Fruit fly (Drosophila melanogaster) whole organism, prepupa: ENCODE measurements around the gene PIG-H.

Experiments used
- Blimp-1 ChIP-seq: fragments of 200-800 bp; sonication (Bioruptor generic); optimal IDR thresholded peaks from 3 replicates; lab custom pipeline; 2017; ENCODE audit warnings: missing biosample characterization, missing genetic modification characterization, mild to moderate bottlenecking, moderate library complexity, missing genetic modification reagents
- CG10631 ChIP-seq: fragments of 200-800 bp; sonication (Bioruptor generic); optimal IDR thresholded peaks from 2 replicates; lab custom pipeline; 2016; ENCODE audit warnings: missing biosample characterization, missing genetic modification characterization
- CG10669 ChIP-seq: fragments of 200-800 bp; sonication (Bioruptor generic); optimal IDR thresholded peaks from 3 replicates; lab custom pipeline; 2018; ENCODE audit warnings: missing biosample characterization, mild to moderate bottlenecking, missing genetic modification characterization, moderate library complexity
- CG11294 ChIP-seq: fragments of 200-800 bp; sonication (Bioruptor generic); IDR thresholded peaks from 2 replicates; pipeline ENCODE4 v1.3.6; 2022; ENCODE audit warnings: missing biosample characterization, missing genetic modification characterization
- CG11762 ChIP-seq: fragments of 200-800 bp; sonication (Bioruptor generic); optimal IDR thresholded peaks from 3 replicates; lab custom pipeline; 2016; ENCODE audit warnings: missing biosample characterization, missing genetic modification characterization; ENCODE audit not compliant: insufficient read depth
- CG1621 ChIP-seq: fragments of 200-800 bp; sonication (Bioruptor generic); optimal IDR thresholded peaks from 3 replicates; lab custom pipeline; 2018; ENCODE audit warnings: missing biosample characterization, mild to moderate bottlenecking, missing genetic modification characterization
- CG16779 ChIP-seq: fragments of 200-800 bp; sonication (Bioruptor generic); optimal IDR thresholded peaks from 3 replicates; lab custom pipeline; 2017; ENCODE audit warnings: missing biosample characterization, mild to moderate bottlenecking, missing genetic modification characterization
- CG3032 ChIP-seq: fragments of 200-800 bp; optimal IDR thresholded peaks from 2 replicates; lab custom pipeline; 2019; ENCODE audit warnings: missing biosample characterization, mild to moderate bottlenecking, missing genetic modification characterization, moderate library complexity
- CG31627 ChIP-seq: fragments of 200-800 bp; sonication (Bioruptor generic); optimal IDR thresholded peaks from 3 replicates; lab custom pipeline; 2016; ENCODE audit warnings: missing biosample characterization, missing genetic modification characterization
- CG4318 ChIP-seq: fragments of 200-800 bp; sonication (Bioruptor generic); optimal IDR thresholded peaks from 3 replicates; lab custom pipeline; 2017; ENCODE audit warnings: missing biosample characterization, mild to moderate bottlenecking, missing genetic modification characterization
- CG6163 ChIP-seq: fragments of 200-800 bp; sonication (Bioruptor generic); IDR thresholded peaks from 3 replicates; pipeline ENCODE4 v1.3.6; 2022; ENCODE audit warnings: missing biosample characterization, missing genetic modification characterization
- CG6808 ChIP-seq: fragments of 200-800 bp; sonication (Bioruptor generic); optimal IDR thresholded peaks from 3 replicates; lab custom pipeline; 2017; ENCODE audit warnings: missing biosample characterization, missing genetic modification characterization, mild to moderate bottlenecking, moderate library complexity, missing genetic modification reagents
- CG7368 ChIP-seq: fragments of 200-800 bp; sonication (Bioruptor generic); optimal IDR thresholded peaks from 3 replicates; lab custom pipeline; 2016; ENCODE audit warnings: missing biosample characterization, missing genetic modification characterization
- CG8119 ChIP-seq: fragments of 200-800 bp; sonication (Bioruptor generic); IDR thresholded peaks from 3 replicates; pipeline ENCODE4 v1.3.6; 2022; ENCODE audit warnings: missing biosample characterization, missing genetic modification characterization
- CG8632 ChIP-seq: fragments of 200-800 bp; sonication (Bioruptor generic); optimal IDR thresholded peaks from 3 replicates; lab custom pipeline; 2016; ENCODE audit warnings: missing biosample characterization, missing genetic modification characterization
- CG9139 ChIP-seq: fragments of 200-800 bp; sonication (Bioruptor generic); optimal IDR thresholded peaks from 3 replicates; lab custom pipeline; 2017; ENCODE audit warnings: missing biosample characterization, mild to moderate bottlenecking, missing genetic modification characterization
- Eip75B ChIP-seq: fragments of 200-800 bp; sonication (Bioruptor generic); optimal IDR thresholded peaks from 3 replicates; lab custom pipeline; 2016; ENCODE audit warnings: missing biosample characterization, missing genetic modification characterization
- Eip93F ChIP-seq: fragments of 200-800 bp; sonication (Bioruptor generic); optimal IDR thresholded peaks from 2 replicates; lab custom pipeline; 2016; ENCODE audit warnings: missing biosample characterization, mild to moderate bottlenecking, missing genetic modification characterization
- Gug ChIP-seq: fragments of 200-800 bp; sonication (Bioruptor generic); IDR thresholded peaks from 2 replicates; pipeline ENCODE4 v1.3.6; 2022; ENCODE audit warnings: missing biosample characterization, missing genetic modification characterization
- Hr38 ChIP-seq: sonication (Bioruptor generic); optimal IDR thresholded peaks from 2 replicates; lab custom pipeline; 2016; ENCODE audit warnings: missing biosample characterization, missing genetic modification characterization
- Hr39 ChIP-seq: fragments of 200-800 bp; sonication (Bioruptor generic); optimal IDR thresholded peaks from 2 replicates; lab custom pipeline; 2016; ENCODE audit warnings: missing biosample characterization, missing genetic modification characterization
- Lpt ChIP-seq: fragments of 200-800 bp; sonication (Bioruptor generic); optimal IDR thresholded peaks from 3 replicates; lab custom pipeline; 2016; ENCODE audit warnings: missing biosample characterization, missing genetic modification characterization
- Met ChIP-seq: fragments of 200-800 bp; sonication (Bioruptor generic); optimal IDR thresholded peaks from 3 replicates; lab custom pipeline; 2016; ENCODE audit warnings: missing biosample characterization, missing genetic modification characterization
- OdsH ChIP-seq: fragments of 200-800 bp; sonication (Bioruptor generic); optimal IDR thresholded peaks from 3 replicates; lab custom pipeline; 2016; ENCODE audit warnings: missing biosample characterization, missing genetic modification characterization
- Smox ChIP-seq: fragments of 200-800 bp; sonication (Bioruptor generic); optimal IDR thresholded peaks from 3 replicates; lab custom pipeline; 2016; ENCODE audit warnings: missing biosample characterization, missing genetic modification characterization
- Sox14 ChIP-seq: fragments of 200-800 bp; sonication (Bioruptor generic); optimal IDR thresholded peaks from 3 replicates; lab custom pipeline; 2016; ENCODE audit warnings: missing biosample characterization, missing genetic modification characterization
- Sox15 ChIP-seq: fragments of 200-800 bp; sonication (Bioruptor generic); optimal IDR thresholded peaks from 3 replicates; lab custom pipeline; 2016; ENCODE audit warnings: missing biosample characterization, missing genetic modification characterization
- acj6 ChIP-seq: fragments of 200-800 bp; sonication (Bioruptor generic); optimal IDR thresholded peaks from 3 replicates; lab custom pipeline; 2016; ENCODE audit warnings: missing biosample characterization, missing genetic modification characterization
- cyc ChIP-seq: fragments of 200-800 bp; sonication (Bioruptor generic); optimal IDR thresholded peaks from 3 replicates; lab custom pipeline; 2016; ENCODE audit warnings: missing biosample characterization, missing genetic modification characterization
- dac ChIP-seq: fragments of 200-800 bp; sonication (Bioruptor generic); optimal IDR thresholded peaks from 2 replicates; lab custom pipeline; 2017; ENCODE audit warnings: missing biosample characterization, mild to moderate bottlenecking, missing genetic modification characterization
- dsx ChIP-seq: fragments of 200-800 bp; optimal IDR thresholded peaks from 3 replicates; lab custom pipeline; 2019; ENCODE audit warnings: missing biosample characterization, mild to moderate bottlenecking, missing genetic modification characterization, moderate library complexity; ENCODE audit not compliant: poor library complexity, severe bottlenecking
- eg ChIP-seq: fragments of 200-800 bp; sonication (Bioruptor generic); IDR thresholded peaks from 3 replicates; pipeline ENCODE4 v1.3.6; 2022; ENCODE audit warnings: missing biosample characterization, missing genetic modification characterization
- esn ChIP-seq: fragments of 200-800 bp; sonication (Bioruptor generic); optimal IDR thresholded peaks from 2 replicates; lab custom pipeline; 2016; ENCODE audit warnings: missing biosample characterization, mild to moderate bottlenecking, missing genetic modification characterization, moderate library complexity
- fd59A ChIP-seq: fragments of 200-800 bp; sonication (Bioruptor generic); optimal IDR thresholded peaks from 2 replicates; lab custom pipeline; 2017; ENCODE audit warnings: missing biosample characterization, mild to moderate bottlenecking, missing genetic modification characterization, missing genetic modification reagents
- fkh ChIP-seq: fragments of 200-800 bp; sonication (Bioruptor generic); optimal IDR thresholded peaks from 3 replicates; lab custom pipeline; 2017; ENCODE audit warnings: missing biosample characterization, mild to moderate bottlenecking, missing genetic modification characterization, moderate library complexity
- lz ChIP-seq: fragments of 200-800 bp; sonication (Bioruptor generic); optimal IDR thresholded peaks from 3 replicates; lab custom pipeline; 2016; ENCODE audit warnings: missing biosample characterization, missing genetic modification characterization
- pdm3 ChIP-seq: fragments of 200-800 bp; sonication (Bioruptor generic); optimal IDR thresholded peaks from 3 replicates; lab custom pipeline; 2016; ENCODE audit warnings: missing biosample characterization, missing genetic modification characterization
- salr ChIP-seq, 2 experiments: fragments of 200-800 bp; sonication (Bioruptor generic); optimal IDR thresholded peaks; 3 replicates each; lab custom pipeline; 2016 to 2018; ENCODE audit warnings: missing biosample characterization in 2 of 2, missing genetic modification characterization in 2 of 2, mild to moderate bottlenecking in 1 of 2
- spab ChIP-seq: fragments of 200-800 bp; sonication (Bioruptor generic); optimal IDR thresholded peaks from 2 replicates; lab custom pipeline; 2017; ENCODE audit warnings: missing biosample characterization, mild to moderate bottlenecking, missing genetic modification characterization, missing genetic modification reagents
- ss ChIP-seq, 2 experiments: fragments of 200-800 bp; sonication (Bioruptor generic); optimal IDR thresholded peaks; 2 replicates in 1 of 2; 3 replicates in 1 of 2; lab custom pipeline; 2017 to 2018; ENCODE audit warnings: mild to moderate bottlenecking in 2 of 2, missing biosample characterization in 2 of 2, missing genetic modification characterization in 2 of 2, moderate library complexity in 1 of 2
- svp ChIP-seq: fragments of 200-800 bp; sonication (Bioruptor generic); peaks from one replicate; lab custom pipeline; 2016; ENCODE audit warnings: missing biosample characterization, missing genetic modification characterization
- topi ChIP-seq: fragments of 200-800 bp; sonication (Bioruptor generic); optimal IDR thresholded peaks from 3 replicates; lab custom pipeline; 2016; ENCODE audit warnings: missing biosample characterization, missing genetic modification characterization
- vri ChIP-seq: fragments of 200-800 bp; sonication (Bioruptor generic); optimal IDR thresholded peaks from 3 replicates; lab custom pipeline; 2016; ENCODE audit warnings: missing biosample characterization, mild to moderate bottlenecking, missing genetic modification characterization

PIG-H gene

dm6 chr3R:7999530-8000116 lies at the start of gene PIG-H:
PIG-H (plus strand) TSS chr3R:7999832.
- TF ChIP-seq CG9139 (GFP tag; lab: Kevin White, UChicago) (no peak), Hr39 (GFP tag; lab: Kevin White, UChicago) (peak; percentile 16), Sox14 (GFP tag; lab: Kevin White, UChicago) (peak; percentile 14), ss (GFP tag; optimal IDR thresholded peaks at IDR 0.05; lab: Kevin White, UChicago) (no peak), CG31627 (no peak), Smox (GFP tag; lab: Kevin White, UChicago) (no peak), CG8632 (no peak), spab (GFP tag; lab: Kevin White, UChicago) (no peak), Blimp-1 (GFP tag; lab: Kevin White, UChicago) (no peak), topi (GFP tag; lab: Kevin White, UChicago) (no peak), acj6 (no peak), Sox15 (no peak), CG8119 (no peak), vri (GFP tag; lab: Kevin White, UChicago) (peak; percentile 84), CG1621 (tag; lab: Kevin White, UChicago) (no peak), esn (GFP tag; lab: Kevin White, UChicago) (peak; percentile 16), CG4318 (no peak), Lpt (GFP tag; lab: Kevin White, UChicago) (no peak), dac (no peak), eg (GFP tag; lab: Robert Waterston, UW) (no peak), CG10669 (no peak), CG6808 (GFP tag; lab: Kevin White, UChicago) (no peak)
- TF ChIP-seq, all 60 proteins: peak for 4

- no peak for TF ChIP-seq eg (GFP tag; lab: Robert Waterston, UW)
- TF ChIP-seq svp (GFP tag; lab: Kevin White, UChicago), result peak; percentile 44
- peak; percentile 62 for TF ChIP-seq dsx (GFP tag; lab: Kevin White, UChicago)
- no peak for TF ChIP-seq CG7368
- TF ChIP-seq Hr38, result no peak
- no peak for TF ChIP-seq CG31627
- no peak for TF ChIP-seq topi (GFP tag; lab: Kevin White, UChicago)
Observed at dm6 chr3R:7950147-7950546, 49.5 kb upstream of the PIG-H start.

- TF ChIP-seq spab (GFP tag; lab: Kevin White, UChicago) (peak; percentile 61), CG10631 (GFP tag; lab: Kevin White, UChicago) (peak; percentile 26), OdsH (GFP tag; lab: Kevin White, UChicago) (peak; percentile 6), CG11294 (GFP tag; lab: Robert Waterston, UW) (no peak), Eip93F (no peak), eg (GFP tag; lab: Robert Waterston, UW) (no peak), CG3032 (tag; lab: Kevin White, UChicago) (peak; percentile 58), CG31627 (no peak), CG8632 (peak; percentile 20), Gug (GFP tag; lab: Robert Waterston, UW) (no peak), CG16779 (tag; lab: Kevin White, UChicago) (no peak), CG1621 (tag; lab: Kevin White, UChicago) (no peak), Blimp-1 (GFP tag; lab: Kevin White, UChicago) (no peak), salr (GFP tag; optimal IDR thresholded peaks at IDR 0.05; lab: Kevin White, UChicago) (no peak), CG4318 (no peak), Eip75B (GFP tag; lab: Kevin White, UChicago) (peak; percentile 19), svp (GFP tag; lab: Kevin White, UChicago) (peak; percentile 49), CG11762 (GFP tag; lab: Kevin White, UChicago) (no peak), cyc (GFP tag; lab: Kevin White, UChicago) (no peak), CG9139 (GFP tag; lab: Kevin White, UChicago) (no peak), CG7368 (no peak), fkh (GFP tag; lab: Kevin White, UChicago) (no peak), pdm3 (GFP tag; lab: Kevin White, UChicago) (peak; percentile 1), CG10669 (peak; percentile 52), Sox15 (no peak), ss (GFP tag; optimal IDR thresholded peaks at IDR 0.05; lab: Kevin White, UChicago) (peak in 1 of 2 experiments; percentile 38), esn (GFP tag; lab: Kevin White, UChicago) (no peak), Met (GFP tag; lab: Kevin White, UChicago) (no peak), fd59A (GFP tag; lab: Kevin White, UChicago) (peak; percentile 0), CG8119 (0 out of 3 replicates have a peak, but pooled peaks have one; percentile 26), CG6163 (GFP tag; lab: Robert Waterston, UW) (0 out of 3 replicates have a peak, but pooled peaks have one; percentile 25), lz (no peak), Sox14 (GFP tag; lab: Kevin White, UChicago) (no peak), Hr39 (GFP tag; lab: Kevin White, UChicago) (no peak)
Observed at dm6 chr3R:7953041-7953788, 46.4 kb upstream of the PIG-H start.
